Worm (Caenorhabditis elegans) whole organism, L2 larva: ENCODE data around the gene srbc-6.

Experiments used
- C34F6.9 ChIP-seq: fragments of 150-350 bp; optimal IDR thresholded peaks from 2 replicates; lab custom pipeline; 2014; ENCODE audit warnings: missing biosample characterization, missing genetic modification characterization
- Y55F3AM.14 ChIP-seq: fragments of 200-800 bp; sonication (Bioruptor generic); optimal IDR thresholded peaks from 2 replicates; lab custom pipeline; 2018; ENCODE audit warnings: mild to moderate bottlenecking, missing genetic modification characterization, missing compliant biosample characterization
- ZK546.5 ChIP-seq: sonication (generic microtip); optimal IDR thresholded peaks from 2 replicates; lab custom pipeline; 2017; ENCODE audit warnings: missing biosample characterization, missing genetic modification characterization
- alr-1 ChIP-seq: fragments of 150-350 bp; optimal IDR thresholded peaks from 2 replicates; lab custom pipeline; 2014; ENCODE audit warnings: missing biosample characterization, missing genetic modification characterization
- aly-2 ChIP-seq: fragments of 150-350 bp; optimal IDR thresholded peaks from 2 replicates; lab custom pipeline; 2014; ENCODE audit warnings: missing biosample characterization, missing genetic modification characterization
- ama-1 ChIP-seq: fragments of 150-350 bp; optimal IDR thresholded peaks from 2 replicates; lab custom pipeline; 2018; ENCODE audit warnings: inconsistent platforms
- blmp-1 ChIP-seq: sonication (generic microtip); optimal IDR thresholded peaks from 2 replicates; lab custom pipeline; 2017; ENCODE audit warnings: missing genetic modification characterization, mild to moderate bottlenecking, missing compliant biosample characterization, antibody characterized with exemption, moderate library complexity; ENCODE audit not compliant: insufficient read depth
- ceh-16 ChIP-seq: fragments of 150-350 bp; optimal IDR thresholded peaks from 2 replicates; lab custom pipeline; 2014; ENCODE audit warnings: missing biosample characterization, missing genetic modification characterization
- egl-27 ChIP-seq: sonication (generic microtip); optimal IDR thresholded peaks from 3 replicates; lab custom pipeline; 2017; ENCODE audit warnings: missing biosample characterization, missing genetic modification reagents, missing genetic modification characterization
- elt-1 ChIP-seq: fragments of 150-350 bp; optimal IDR thresholded peaks from 2 replicates; lab custom pipeline; 2014; ENCODE audit warnings: missing biosample characterization, missing genetic modification characterization
- elt-3 ChIP-seq: sonication (generic microtip); optimal IDR thresholded peaks from 2 replicates; lab custom pipeline; 2017; ENCODE audit warnings: missing biosample characterization, missing genetic modification characterization
- fos-1 ChIP-seq: fragments of 150-350 bp; optimal IDR thresholded peaks from 2 replicates; lab custom pipeline; 2014; ENCODE audit warnings: missing biosample characterization, missing genetic modification characterization
- gmeb-1 ChIP-seq: fragments of 150-350 bp; optimal IDR thresholded peaks from 2 replicates; lab custom pipeline; 2014; ENCODE audit warnings: missing biosample characterization, missing genetic modification characterization
- lin-39 ChIP-seq: fragments of 150-350 bp; optimal IDR thresholded peaks from 2 replicates; lab custom pipeline; 2014; ENCODE audit warnings: missing biosample characterization, missing genetic modification reagents, missing genetic modification characterization
- mab-5 ChIP-seq: fragments of 150-350 bp; optimal IDR thresholded peaks from 2 replicates; lab custom pipeline; 2014; ENCODE audit warnings: missing biosample characterization, missing genetic modification characterization
- mbf-1 ChIP-seq: sonication (generic microtip); optimal IDR thresholded peaks from 2 replicates; lab custom pipeline; 2017; ENCODE audit warnings: missing biosample characterization, missing genetic modification characterization
- mdl-1 ChIP-seq, 2 experiments: fragments of 150-350 bp in 1 of 2; sonication (generic microtip) in 1 of 2; optimal IDR thresholded peaks; 2 replicates each; lab custom pipeline; 2017; ENCODE audit warnings: missing biosample characterization in 2 of 2, missing genetic modification characterization in 2 of 2
- nhr-10 ChIP-seq: sonication (generic microtip); optimal IDR thresholded peaks from 2 replicates; lab custom pipeline; 2017; ENCODE audit warnings: missing biosample characterization, missing genetic modification characterization
- nhr-11 ChIP-seq: fragments of 150-350 bp; optimal IDR thresholded peaks from 2 replicates; lab custom pipeline; 2014; ENCODE audit warnings: missing biosample characterization, missing genetic modification characterization
- nhr-12 ChIP-seq: fragments of 150-350 bp; optimal IDR thresholded peaks from 2 replicates; lab custom pipeline; 2014; ENCODE audit warnings: missing biosample characterization, missing genetic modification characterization
- nhr-129 ChIP-seq: fragments of 150-350 bp; optimal IDR thresholded peaks from 2 replicates; lab custom pipeline; 2014; ENCODE audit warnings: missing biosample characterization, missing genetic modification characterization
- nhr-21 ChIP-seq: fragments of 150-350 bp; optimal IDR thresholded peaks from 2 replicates; lab custom pipeline; 2014; ENCODE audit warnings: missing biosample characterization, missing genetic modification characterization
- nhr-23 ChIP-seq: fragments of 150-350 bp; optimal IDR thresholded peaks from 2 replicates; lab custom pipeline; 2014; ENCODE audit warnings: missing biosample characterization, missing genetic modification reagents, missing genetic modification characterization
- nhr-237 ChIP-seq: fragments of 150-350 bp; optimal IDR thresholded peaks from 2 replicates; lab custom pipeline; 2014; ENCODE audit warnings: missing biosample characterization, missing genetic modification characterization
- nhr-6 ChIP-seq: fragments of 150-350 bp; optimal IDR thresholded peaks from 2 replicates; lab custom pipeline; 2014; ENCODE audit warnings: missing biosample characterization, missing genetic modification characterization
- nhr-77 ChIP-seq: fragments of 150-350 bp; optimal IDR thresholded peaks from 2 replicates; lab custom pipeline; 2014; ENCODE audit warnings: missing biosample characterization, missing genetic modification characterization
- peb-1 ChIP-seq: fragments of 150-350 bp; optimal IDR thresholded peaks from 2 replicates; lab custom pipeline; 2014; ENCODE audit warnings: missing biosample characterization, missing genetic modification characterization
- skn-1 ChIP-seq: sonication (generic microtip); optimal IDR thresholded peaks from 2 replicates; lab custom pipeline; 2017; ENCODE audit warnings: missing biosample characterization, missing genetic modification characterization
- sma-3 ChIP-seq: sonication (generic microtip); optimal IDR thresholded peaks from 2 replicates; lab custom pipeline; 2016; ENCODE audit warnings: missing genetic modification reagents, missing genetic modification characterization, missing compliant biosample characterization
- sma-9 ChIP-seq, 2 experiments: fragments of 150-350 bp in 1 of 2; sonication (generic microtip) in 1 of 2; optimal IDR thresholded peaks; 2 replicates each; lab custom pipeline; 2014 to 2016; ENCODE audit warnings: missing genetic modification characterization in 2 of 2, mild to moderate bottlenecking in 1 of 2, missing biosample characterization in 1 of 2, missing compliant biosample characterization in 1 of 2, missing genetic modification reagents in 1 of 2, moderate library complexity in 1 of 2
- snpc-4 ChIP-seq: fragments of 150-350 bp; optimal IDR thresholded peaks from 2 replicates; lab custom pipeline; 2014; ENCODE audit warnings: missing biosample characterization, missing genetic modification characterization
- zag-1 ChIP-seq: fragments of 150-350 bp; optimal IDR thresholded peaks from 2 replicates; lab custom pipeline; 2014; ENCODE audit warnings: missing biosample characterization, missing genetic modification characterization
- ztf-11 ChIP-seq: sonication (generic microtip); optimal IDR thresholded peaks from 2 replicates; lab custom pipeline; 2017; ENCODE audit warnings: missing biosample characterization, missing genetic modification characterization
- ztf-4 ChIP-seq: fragments of 150-350 bp; optimal IDR thresholded peaks from 2 replicates; lab custom pipeline; 2014; ENCODE audit warnings: missing biosample characterization, missing genetic modification characterization

The srbc-6 gene

ce11 chrV:3163143-3163542 lies 6.8 kb upstream of the srbc-6 start:
- TF ChIP-seq aly-2 (tag; lab: Kevin White, UChicago) = no peak
- no peak for TF ChIP-seq Y55F3AM.14 (GFP tag; lab: Kevin White, UChicago)
- TF ChIP-seq mdl-1 (tag; optimal IDR thresholded peaks at IDR 0.05; lab: Kevin White, UChicago) = no peak
- no peak for TF ChIP-seq nhr-77
- TF ChIP-seq ztf-4 (tag; lab: Kevin White, UChicago) = no peak
- TF ChIP-seq sma-3 (GFP tag; lab: Kevin White, UChicago) = no peak
- no peak for TF ChIP-seq nhr-129 (tag; lab: Kevin White, UChicago)
- TF ChIP-seq ztf-11 (tag; lab: Kevin White, UChicago) = no peak
- TF ChIP-seq fos-1 (tag; lab: Kevin White, UChicago) = no peak
- no peak for TF ChIP-seq alr-1 (tag; lab: Kevin White, UChicago)
- TF ChIP-seq mab-5 = no peak
- TF ChIP-seq ZK546.5 (tag; lab: Kevin White, UChicago) = no peak
- TF ChIP-seq nhr-12 (tag; lab: Kevin White, UChicago) = no peak

DNA sequence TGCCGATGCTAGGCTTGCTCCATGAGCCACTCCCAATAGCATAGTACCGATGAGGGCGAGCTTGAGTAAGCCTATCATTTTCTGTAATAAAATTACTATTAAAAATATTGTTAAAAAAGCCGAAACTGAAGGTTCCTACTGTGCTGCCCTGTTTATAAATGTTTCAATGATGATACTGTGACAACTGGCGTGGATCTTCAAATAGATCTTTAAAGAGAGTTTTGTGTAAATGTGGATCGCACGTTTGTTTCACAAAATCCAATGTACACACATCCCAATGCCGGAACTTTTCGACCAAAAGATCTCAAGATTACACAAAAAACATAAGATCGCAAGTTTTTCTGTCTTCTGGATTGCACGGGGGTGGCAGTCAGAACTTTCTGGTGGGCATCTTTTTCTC lies 4.5 kb upstream of the srbc-6 start, which contains the start of gene C36C5.14:
TSS of gene C36C5.14 (minus strand) at position 101 of the 400 bp plus-strand sequence.
- TF ChIP-seq snpc-4 (tag; lab: Kevin White, UChicago) (no peak), mab-5 (no peak), nhr-21 (tag; lab: Kevin White, UChicago) (no peak), fos-1 (tag; lab: Kevin White, UChicago) (no peak), mdl-1 (tag; optimal IDR thresholded peaks at IDR 0.05; lab: Kevin White, UChicago) (no peak), mbf-1 (tag; lab: Kevin White, UChicago) (no peak), nhr-77 (no peak), sma-9 (GFP tag; optimal IDR thresholded peaks at IDR 0.05; lab: Kevin White, UChicago) (no peak), sma-9 (tag; optimal IDR thresholded peaks at IDR 0.05; lab: Kevin White, UChicago) (no peak), egl-27 (no peak), zag-1 (tag; lab: Kevin White, UChicago) (no peak), ceh-16 (no peak), peb-1 (tag; lab: Kevin White, UChicago) (no peak)

- TF ChIP-seq nhr-21 (tag; lab: Kevin White, UChicago) (no peak), C34F6.9 (no peak), nhr-11 (tag; lab: Kevin White, UChicago) (no peak), skn-1 (tag; lab: Kevin White, UChicago) (no peak), zag-1 (tag; lab: Kevin White, UChicago) (no peak), ztf-11 (tag; lab: Kevin White, UChicago) (no peak), nhr-6 (tag; lab: Kevin White, UChicago) (no peak)
Observed at ce11 chrV:3166260-3166659, 3.7 kb upstream of the srbc-6 start, which contains the start of gene C36C5.4. C36C5.4 (plus strand) TSS chrV:3166560.

- no peak for TF ChIP-seq elt-1 (tag; lab: Kevin White, UChicago)
- no peak for TF ChIP-seq elt-3 (tag; lab: Kevin White, UChicago)
- no peak for TF ChIP-seq ztf-4 (tag; lab: Kevin White, UChicago)
- no peak for TF ChIP-seq nhr-21 (tag; lab: Kevin White, UChicago)
- TF ChIP-seq sma-9 (GFP tag; optimal IDR thresholded peaks at IDR 0.05; lab: Kevin White, UChicago) = no peak
- no peak for TF ChIP-seq sma-9 (tag; optimal IDR thresholded peaks at IDR 0.05; lab: Kevin White, UChicago)
- no peak for TF ChIP-seq lin-39 (tag; lab: Kevin White, UChicago)
- TF ChIP-seq nhr-23 (tag; lab: Kevin White, UChicago) = no peak
- TF ChIP-seq nhr-10 = no peak
- TF ChIP-seq sma-3 (GFP tag; lab: Kevin White, UChicago) = no peak
- no peak for TF ChIP-seq mab-5
- TF ChIP-seq ama-1 (lab: Kevin White, UChicago) = no peak
- no peak for TF ChIP-seq aly-2 (tag; lab: Kevin White, UChicago)
- no peak for TF ChIP-seq mdl-1 (tag; optimal IDR thresholded peaks at IDR 0.05; lab: Kevin White, UChicago)
- no peak for TF ChIP-seq zag-1 (tag; lab: Kevin White, UChicago)
- no peak for TF ChIP-seq nhr-6 (tag; lab: Kevin White, UChicago)
- TF ChIP-seq blmp-1 (tag; lab: Kevin White, UChicago) = no peak
- no peak for TF ChIP-seq nhr-237 (tag; lab: Kevin White, UChicago)
- no peak for TF ChIP-seq gmeb-1 (tag; lab: Kevin White, UChicago)
- no peak for TF ChIP-seq C34F6.9
- TF ChIP-seq alr-1 (tag; lab: Kevin White, UChicago) = no peak
Observed at ce11 chrV:3168650-3169049, 1.3 kb upstream of the srbc-6 start, which contains the start of gene C36C5.15. C36C5.15 (minus strand) TSS chrV:3168750.
